Fruit fly (Drosophila melanogaster) whole organism, adult: Measurements from ENCODE around the gene ifc.

Experiments used
- CG5204 ChIP-seq: fragments of 200-800 bp; sonication (Bioruptor generic); optimal IDR thresholded peaks from 2 replicates; lab custom pipeline; 2016; ENCODE audit warnings: missing biosample characterization, missing genetic modification characterization
- CG7101 ChIP-seq: fragments of 200-800 bp; sonication (Bioruptor generic); optimal IDR thresholded peaks from 2 replicates; lab custom pipeline; 2018; ENCODE audit warnings: missing biosample characterization, mild to moderate bottlenecking, missing genetic modification characterization, moderate library complexity
- kay ChIP-seq: fragments of 200-800 bp; sonication (Bioruptor generic); peaks from one replicate; lab custom pipeline; 2016; ENCODE audit warnings: missing biosample characterization, missing genetic modification characterization, borderline replicate concordance
- ovo ChIP-seq: fragments of 200-800 bp; sonication (Bioruptor generic); optimal IDR thresholded peaks from 2 replicates; lab custom pipeline; 2016; ENCODE audit warnings: missing biosample characterization, missing genetic modification characterization
- tj ChIP-seq: fragments of 200-800 bp; sonication (Bioruptor generic); optimal IDR thresholded peaks from 3 replicates; lab custom pipeline; 2017; ENCODE audit warnings: missing biosample characterization, mild to moderate bottlenecking, missing genetic modification characterization, moderate library complexity
- toe ChIP-seq: fragments of 200-800 bp; sonication (Bioruptor generic); optimal IDR thresholded peaks from 2 replicates; lab custom pipeline; 2016; ENCODE audit warnings: missing biosample characterization, missing genetic modification characterization

DNA sequence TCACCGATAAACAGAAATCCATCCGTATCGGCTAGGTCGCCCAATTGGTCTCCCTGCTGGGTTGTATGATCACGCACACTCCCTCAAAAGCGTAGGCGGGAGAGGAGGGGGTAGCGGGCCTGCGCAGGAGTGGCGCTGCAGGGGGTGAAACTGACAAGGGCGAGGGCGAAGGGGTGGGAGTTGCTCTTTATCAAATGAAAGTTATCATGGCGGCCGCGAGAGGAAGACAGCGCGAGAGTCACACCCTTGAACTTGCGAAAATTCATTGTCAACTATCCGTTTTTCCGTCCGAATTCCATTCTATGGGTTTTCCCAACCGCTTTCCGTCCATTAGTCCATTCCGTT, 7.1 kb upstream of the ifc start:
- TF ChIP-seq toe (no peak), CG7101 (tag; lab: Kevin White, UChicago) (no peak), tj (GFP tag; lab: Kevin White, UChicago) (no peak), CG5204 (no peak), ovo (GFP tag; lab: Kevin White, UChicago) (no peak), kay (no peak)
